Fruit fly (Drosophila melanogaster) whole organism: Measurements from ENCODE around the gene CG5800.
A peak's percentile ranks its signal among the peaks of the same experiment; 100 is the strongest.

Experiments used
- CG8478 ChIP-seq: fragments of >200 bp; optimal IDR thresholded peaks from 2 replicates; lab custom pipeline; 2018; ENCODE audit warnings: inconsistent platforms
- Dll ChIP-seq: fragments of >200 bp; optimal IDR thresholded peaks from 2 replicates; lab custom pipeline; 2017
- EcR ChIP-seq, 2 experiments: fragments of >200 bp; optimal IDR thresholded peaks; 2 replicates each; lab custom pipeline; 2017; ENCODE audit warnings: missing biosample characterization in 2 of 2, missing genetic modification characterization in 2 of 2, missing genetic modification reagents in 2 of 2
- pan ChIP-seq: fragments of >200 bp; optimal IDR thresholded peaks from 2 replicates; lab custom pipeline; 2017
- psq ChIP-seq: fragments of >200 bp; optimal IDR thresholded peaks from 2 replicates; lab custom pipeline; 2017
- usp ChIP-seq: fragments of >200 bp; optimal IDR thresholded peaks from 2 replicates; lab custom pipeline; 2017; ENCODE audit warnings: missing biosample characterization, missing genetic modification characterization, mixed read lengths

Gene CG5800

dm6 chrX:17627090-17627992 lies 8.7 kb upstream of the CG5800 start, which contains the start of gene stas:
Gene stas, minus strand, starts transcription at chrX:17627895.
- TF ChIP-seq usp (no peak), psq (no peak), Dll (no peak), EcR (GFP tag; optimal IDR thresholded peaks at IDR 0.05; lab: Kevin White, UChicago) (no peak), pan (lab: Kevin White, UChicago) (no peak), CG8478 (lab: Kevin White, UChicago) (no peak)

- TF ChIP-seq CG8478 (lab: Kevin White, UChicago) (no peak), usp (no peak), EcR (GFP tag; optimal IDR thresholded peaks at IDR 0.05; lab: Kevin White, UChicago) (no peak), Dll (no peak), pan (lab: Kevin White, UChicago) (no peak), psq (no peak)
These were observed 6.8 kb upstream of the CG5800 start, which contains the start of gene CG8326 for dm6 chrX:17629317-17629716. Gene CG8326, minus strand, starts transcription at chrX:17629492.

dm6 chrX:17631996-17632612 lies 4.0 kb upstream of the CG5800 start, which contains the start of the genes corolla and ND-24:
Gene corolla, minus strand, starts transcription at chrX:17632047.
Gene ND-24, plus strand, starts transcription at chrX:17632089.
- TF ChIP-seq Dll (no peak), EcR (GFP tag; optimal IDR thresholded peaks at IDR 0.05; lab: Kevin White, UChicago) (no peak), pan (lab: Kevin White, UChicago) (no peak), usp (no peak), CG8478 (lab: Kevin White, UChicago) (no peak), psq (no peak)

- no peak for TF ChIP-seq usp
- TF ChIP-seq Dll: no peak
- TF ChIP-seq CG8478 (lab: Kevin White, UChicago): no peak
- no peak for TF ChIP-seq EcR (GFP tag; optimal IDR thresholded peaks at IDR 0.05; lab: Kevin White, UChicago)
- no peak for TF ChIP-seq pan (lab: Kevin White, UChicago)
- no peak for TF ChIP-seq psq
These were observed 4.8 kb downstream of the CG5800 start for dm6 chrX:17640837-17641236.

dm6 chrX:17651216-17651997 lies 15.3 kb downstream of the CG5800 start:
- TF ChIP-seq usp (no peak), EcR (GFP tag; optimal IDR thresholded peaks at IDR 0.05; lab: Kevin White, UChicago) (no peak), Dll (no peak), psq (no peak), CG8478 (lab: Kevin White, UChicago) (peak; percentile 39), pan (lab: Kevin White, UChicago) (no peak)

- TF ChIP-seq Dll: peak; percentile 92
- no peak for TF ChIP-seq psq
- TF ChIP-seq usp: no peak
- no peak for TF ChIP-seq pan (lab: Kevin White, UChicago)
- TF ChIP-seq CG8478 (lab: Kevin White, UChicago): peak; percentile 54
- TF ChIP-seq EcR (GFP tag; optimal IDR thresholded peaks at IDR 0.05; lab: Kevin White, UChicago): no peak
These were observed 16.1 kb downstream of the CG5800 start, which contains the start of gene RhoGAPp190 for dm6 chrX:17651998-17652738. Gene RhoGAPp190, minus strand, starts transcription at chrX:17652562.

- TF ChIP-seq usp (no peak), pan (lab: Kevin White, UChicago) (no peak), EcR (GFP tag; optimal IDR thresholded peaks at IDR 0.05; lab: Kevin White, UChicago) (no peak), CG8478 (lab: Kevin White, UChicago) (no peak), psq (no peak), Dll (no peak)
These were observed 20.4 kb downstream of the CG5800 start, which contains the start of gene IntS2 for dm6 chrX:17656501-17656900. Gene IntS2, minus strand, starts transcription at chrX:17656818.

dm6 chrX:17657050-17657696 lies 21.1 kb downstream of the CG5800 start, which contains the start of gene beta-Spec:
Gene beta-Spec, plus strand, starts transcription at chrX:17657372.
- TF ChIP-seq CG8478 (lab: Kevin White, UChicago) (no peak), psq (no peak), EcR (GFP tag; optimal IDR thresholded peaks at IDR 0.05; lab: Kevin White, UChicago) (no peak), usp (no peak), pan (lab: Kevin White, UChicago) (no peak), Dll (no peak)

dm6 chrX:17657716-17658115 lies 21.6 kb downstream of the CG5800 start:
- TF ChIP-seq psq: no peak
- TF ChIP-seq CG8478 (lab: Kevin White, UChicago): no peak
- TF ChIP-seq Dll: no peak
- no peak for TF ChIP-seq pan (lab: Kevin White, UChicago)
- TF ChIP-seq EcR (GFP tag; optimal IDR thresholded peaks at IDR 0.05; lab: Kevin White, UChicago): no peak
- TF ChIP-seq usp: no peak

- TF ChIP-seq EcR (GFP tag; optimal IDR thresholded peaks at IDR 0.05; lab: Kevin White, UChicago) (no peak), CG8478 (lab: Kevin White, UChicago) (no peak), psq (no peak), usp (no peak), pan (lab: Kevin White, UChicago) (no peak), Dll (no peak)
These were observed 22.4 kb downstream of the CG5800 start for dm6 chrX:17658207-17659118.
